Fruit fly (Drosophila melanogaster) whole organism, wandering third instar larva: ENCODE measurements around the gene mof.

Source experiments
- Abd-B ChIP-seq: fragments of >200 bp; optimal IDR thresholded peaks from 2 replicates; lab custom pipeline; 2017; ENCODE audit warnings: missing biosample characterization, missing genetic modification characterization
- CG9705 ChIP-seq: fragments of 200-800 bp; sonication (Bioruptor generic); optimal IDR thresholded peaks from 2 replicates; lab custom pipeline; 2018; ENCODE audit warnings: missing biosample characterization, mild to moderate bottlenecking, missing genetic modification characterization
- Myc ChIP-seq: fragments of >200 bp; optimal IDR thresholded peaks from 2 replicates; lab custom pipeline; 2017
- Vsx2 ChIP-seq: fragments of 200-300, 225-300 bp; sonication (Bioruptor generic); optimal IDR thresholded peaks from 2 replicates; lab custom pipeline; 2018; ENCODE audit warnings: missing biosample characterization, missing genetic modification characterization; ENCODE audit not compliant: partially characterized antibody
- dl ChIP-seq, 2 experiments: fragments of 175-275, 200-275 bp in 1 of 2; fragments of 200-275 bp in 1 of 2; sonication (Bioruptor generic); optimal IDR thresholded peaks; lab custom pipeline; 2018; ENCODE audit warnings: mild to moderate bottlenecking in 2 of 2, missing biosample characterization in 2 of 2, missing genetic modification characterization in 2 of 2, moderate library complexity in 2 of 2; ENCODE audit not compliant: partially characterized antibody in 2 of 2, insufficient read depth in 1 of 2
- foxo ChIP-seq, 2 experiments: fragments of 200-800 bp; sonication (Bioruptor generic); optimal IDR thresholded peaks; 2 replicates in 1 of 2; 3 replicates in 1 of 2; lab custom pipeline; 2016 to 2017; ENCODE audit warnings: missing biosample characterization in 2 of 2, missing genetic modification characterization in 2 of 2
- lola ChIP-seq: fragments of >200 bp; optimal IDR thresholded peaks from 2 replicates; lab custom pipeline; 2017; ENCODE audit warnings: missing biosample characterization, missing genetic modification characterization
- usp ChIP-seq: fragments of >200 bp; optimal IDR thresholded peaks from 2 replicates; lab custom pipeline; 2017; ENCODE audit warnings: missing biosample characterization, missing genetic modification characterization
- woc ChIP-seq: sonication (Bioruptor generic); optimal IDR thresholded peaks from 2 replicates; lab custom pipeline; 2016; ENCODE audit warnings: missing biosample characterization, mild to moderate bottlenecking, missing genetic modification characterization

- TF ChIP-seq lola (GFP tag; lab: Kevin White, UChicago) = no peak
- peak; percentile 97 for TF ChIP-seq woc (GFP tag; lab: Kevin White, UChicago)
- TF ChIP-seq CG9705 (GFP tag; lab: Kevin White, UChicago) = peak; percentile 92
- TF ChIP-seq usp (GFP tag; lab: Kevin White, UChicago) = no peak
- TF ChIP-seq foxo (GFP tag; optimal IDR thresholded peaks at IDR 0.05; lab: Kevin White, UChicago) = peak; percentile 87 to 97
- peak in 1 of 2 experiments; percentile 1 for TF ChIP-seq dl (GFP tag; optimal IDR thresholded peaks at IDR 0.05; lab: Kevin White, UChicago; ENCODE audit: insufficient read depth in 1 of 2, partially characterized antibody in 2 of 2)
- no peak for TF ChIP-seq Myc
- no peak for TF ChIP-seq Abd-B (GFP tag; lab: Kevin White, UChicago)
- no peak for TF ChIP-seq Vsx2 (GFP tag; lab: Kevin White, UChicago)
Observed at dm6 chrX:5900146-5901093, 23.8 kb upstream of the mof start, which contains the start of gene Act5C.
